Worm (Caenorhabditis elegans) whole organism, L2 larva: ENCODE measurements around the gene K02C4.5.

Experiments used
- ama-1 ChIP-seq: fragments of 150-350 bp; optimal IDR thresholded peaks from 2 replicates; lab custom pipeline; 2018; ENCODE audit warnings: inconsistent platforms
- ceh-82 ChIP-seq: fragments of 150-350 bp; optimal IDR thresholded peaks from 2 replicates; lab custom pipeline; 2014; ENCODE audit warnings: missing biosample characterization, missing genetic modification characterization
- dmd-4 ChIP-seq: sonication (generic microtip); optimal IDR thresholded peaks from 2 replicates; lab custom pipeline; 2017; ENCODE audit warnings: missing biosample characterization, missing genetic modification characterization
- elt-1 ChIP-seq: fragments of 150-350 bp; optimal IDR thresholded peaks from 2 replicates; lab custom pipeline; 2014; ENCODE audit warnings: missing biosample characterization, missing genetic modification characterization
- lin-11 ChIP-seq: fragments of 150-350 bp; sonication (generic microtip); optimal IDR thresholded peaks from 2 replicates; lab custom pipeline; 2014; ENCODE audit warnings: missing biosample characterization, missing genetic modification characterization, inconsistent platforms, mixed read lengths
- nhr-12 ChIP-seq: fragments of 150-350 bp; optimal IDR thresholded peaks from 2 replicates; lab custom pipeline; 2014; ENCODE audit warnings: missing biosample characterization, missing genetic modification characterization
- unc-62 ChIP-seq: fragments of 150-350 bp; optimal IDR thresholded peaks from 2 replicates; lab custom pipeline; 2014; ENCODE audit warnings: missing biosample characterization, missing genetic modification reagents, missing genetic modification characterization

DNA sequence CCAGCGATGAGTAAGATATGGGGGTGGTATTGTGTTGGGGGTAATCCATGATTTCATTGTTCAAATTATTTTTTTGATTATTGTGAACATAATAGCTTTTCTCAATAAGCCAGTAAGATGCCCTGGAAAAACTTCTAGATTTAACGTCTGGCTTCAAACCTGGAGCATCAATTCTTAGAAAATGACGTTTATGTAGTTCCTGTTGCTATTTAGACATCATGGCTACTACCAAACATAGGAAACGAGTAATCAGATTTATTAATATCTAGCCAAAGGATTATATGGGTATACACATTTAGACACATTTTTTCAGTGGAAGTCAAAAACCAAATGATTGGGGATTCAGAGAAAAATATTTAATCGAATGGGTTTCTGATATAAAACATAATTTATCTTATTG is 18.7 kb upstream of the K02C4.5 start:
- TF ChIP-seq nhr-12 (tag; lab: Kevin White, UChicago) (no peak), lin-11 (tag; lab: Kevin White, UChicago) (no peak), elt-1 (no peak), dmd-4 (tag; lab: Kevin White, UChicago) (no peak), ama-1 (lab: Kevin White, UChicago) (no peak), unc-62 (GFP tag; lab: Kevin White, UChicago) (no peak), ceh-82 (no peak)
